Worm (Caenorhabditis elegans) whole organism, early embryonic: ENCODE data around the gene VW02B12L.2.
A peak's percentile ranks its signal among the peaks of the same experiment; 100 is the strongest.

Source experiments
- B0310.2 ChIP-seq: sonication (generic microtip); optimal IDR thresholded peaks from 2 replicates; lab custom pipeline; 2016; ENCODE audit warnings: mild to moderate bottlenecking, missing genetic modification characterization, missing compliant biosample characterization
- F13C5.2 ChIP-seq: sonication (generic microtip); optimal IDR thresholded peaks from 2 replicates; lab custom pipeline; 2017; ENCODE audit warnings: mild to moderate bottlenecking, missing genetic modification characterization, inconsistent platforms, missing compliant biosample characterization
- aly-1 ChIP-seq: sonication (generic microtip); optimal IDR thresholded peaks from 2 replicates; lab custom pipeline; 2016; ENCODE audit warnings: missing genetic modification characterization, missing compliant biosample characterization
- ama-1 ChIP-seq: fragments of 150-350 bp; optimal IDR thresholded peaks from 2 replicates; lab custom pipeline; 2014
- ceh-13 ChIP-seq: fragments of 200-800 bp; sonication (Bioruptor generic); optimal IDR thresholded peaks from 2 replicates; lab custom pipeline; 2018; ENCODE audit warnings: mild to moderate bottlenecking, missing genetic modification characterization, missing compliant biosample characterization
- ceh-36 ChIP-seq: sonication (generic microtip); optimal IDR thresholded peaks from 2 replicates; lab custom pipeline; 2016; ENCODE audit warnings: missing genetic modification characterization, inconsistent platforms, missing compliant biosample characterization
- ets-7 ChIP-seq: sonication (generic microtip); optimal IDR thresholded peaks from 2 replicates; lab custom pipeline; 2016; ENCODE audit warnings: missing genotype, missing genetic modification characterization, missing compliant biosample characterization
- flt-1 ChIP-seq: fragments of 200-800 bp; sonication (Bioruptor generic); IDR thresholded peaks from 2 replicates; pipeline ENCODE4 v1.3.6; 2022; ENCODE audit warnings: missing genetic modification characterization, missing compliant biosample characterization
- hmbx-1 ChIP-seq: sonication (generic microtip); optimal IDR thresholded peaks from 2 replicates; lab custom pipeline; 2016; ENCODE audit warnings: mild to moderate bottlenecking, missing genetic modification characterization, missing compliant biosample characterization
- hmg-4 ChIP-seq: fragments of 200-800 bp; sonication (Bioruptor generic); optimal IDR thresholded peaks from 2 replicates; lab custom pipeline; 2018; ENCODE audit warnings: mild to moderate bottlenecking, missing genetic modification characterization, missing compliant biosample characterization
- hnd-1 ChIP-seq: sonication (generic microtip); optimal IDR thresholded peaks from 2 replicates; lab custom pipeline; 2016; ENCODE audit warnings: missing genetic modification characterization, missing compliant biosample characterization
- pes-1 ChIP-seq: fragments of 200-800 bp; sonication (Bioruptor generic); IDR thresholded peaks from 2 replicates; pipeline ENCODE4 v1.3.6; 2022; ENCODE audit warnings: missing genetic modification reagents, missing genetic modification characterization, missing compliant biosample characterization
- scrt-1 ChIP-seq: fragments of 200-800 bp; sonication (Bioruptor generic); IDR thresholded peaks from 2 replicates; pipeline ENCODE4 v1.3.6; 2022; ENCODE audit warnings: missing genetic modification characterization, missing compliant biosample characterization
- sea-1 ChIP-seq: fragments of 200-800 bp; sonication (Bioruptor generic); conservative IDR thresholded peaks from 2 replicates; pipeline ENCODE4 v1.3.6; 2022; ENCODE audit warnings: missing genetic modification characterization, missing compliant biosample characterization
- tbx-11 ChIP-seq: fragments of 200-800 bp; sonication (Bioruptor generic); IDR thresholded peaks from 2 replicates; pipeline ENCODE4 v1.3.6; 2022; ENCODE audit warnings: missing genetic modification characterization, missing compliant biosample characterization
- tbx-37 ChIP-seq: fragments of 200-800 bp; sonication (Bioruptor generic); conservative IDR thresholded peaks from 2 replicates; pipeline ENCODE4 v1.3.6; 2022; ENCODE audit warnings: missing genetic modification reagents, missing genetic modification characterization, missing compliant biosample characterization
- tra-4 ChIP-seq: sonication (generic microtip); optimal IDR thresholded peaks from 2 replicates; lab custom pipeline; 2017; ENCODE audit warnings: missing genetic modification characterization, missing compliant biosample characterization

The VW02B12L.2 gene

ce11 chrII:11440265-11440664 is at the start of gene VW02B12L.2:
TSS of gene VW02B12L.2 (minus strand) at chrII:11440329.
- peak; percentile 21 for TF ChIP-seq hmg-4 (GFP tag; lab: Kevin White, UChicago)
- TF ChIP-seq tbx-37 = no peak

DNA sequence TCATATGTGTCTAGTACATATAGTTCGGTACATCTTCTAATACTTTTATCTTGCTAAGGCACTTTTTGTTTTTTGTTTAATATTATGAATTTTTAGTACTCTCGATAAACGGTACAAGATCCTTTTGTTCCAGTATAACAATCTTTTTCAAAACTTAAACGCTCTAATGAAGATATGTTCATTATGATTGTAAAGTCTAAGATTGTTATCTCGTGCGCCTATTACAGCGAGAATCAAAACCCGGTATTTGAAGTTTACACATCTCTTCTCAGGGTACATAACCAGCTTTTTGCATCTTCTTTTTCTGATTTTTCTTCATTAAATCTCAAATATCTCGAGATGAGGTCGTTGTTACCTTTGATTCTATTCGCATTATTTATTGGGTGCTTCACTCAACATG is 47.9 kb upstream of the VW02B12L.2 start, which contains the start of gene B0334.13:
TSS of gene B0334.13 (plus strand) at position 301 of the 400 bp plus-strand sequence.
- TF ChIP-seq B0310.2 (tag; lab: Kevin White, UChicago) = no peak
- TF ChIP-seq ets-7 (tag; lab: Kevin White, UChicago) = no peak
- no peak for TF ChIP-seq hmg-4 (GFP tag; lab: Kevin White, UChicago)
- no peak for TF ChIP-seq tbx-11 (GFP tag; lab: Robert Waterston, UW)
- TF ChIP-seq ceh-36 (tag; lab: Kevin White, UChicago) = no peak
- TF ChIP-seq hmbx-1 = no peak
- no peak for TF ChIP-seq F13C5.2 (tag; lab: Kevin White, UChicago)
- TF ChIP-seq ama-1 (lab: Kevin White, UChicago) = no peak

ce11 chrII:11486698-11487234 is 46.6 kb upstream of the VW02B12L.2 start, which contains the start of gene ttr-18:
TSS of gene ttr-18 (minus strand) at chrII:11486748.
- TF ChIP-seq ama-1 (lab: Kevin White, UChicago) (no peak), ceh-13 (GFP tag; lab: Kevin White, UChicago) (no peak), ceh-36 (tag; lab: Kevin White, UChicago) (no peak)

ce11 chrII:11485200-11485599 is 45.1 kb upstream of the VW02B12L.2 start, which contains the start of gene twk-5:
TSS of gene twk-5 (minus strand) at chrII:11485300.
- TF ChIP-seq hmg-4 (GFP tag; lab: Kevin White, UChicago) = no peak
- TF ChIP-seq tbx-37 = no peak
- TF ChIP-seq ets-7 (tag; lab: Kevin White, UChicago) = no peak
- TF ChIP-seq aly-1 (tag; lab: Kevin White, UChicago) = no peak
- no peak for TF ChIP-seq F13C5.2 (tag; lab: Kevin White, UChicago)
- TF ChIP-seq hnd-1 (tag; lab: Kevin White, UChicago) = no peak
- TF ChIP-seq scrt-1 (GFP tag; lab: Robert Waterston, UW) = no peak
- TF ChIP-seq tbx-11 (GFP tag; lab: Robert Waterston, UW) = no peak
- TF ChIP-seq tra-4 (tag; lab: Kevin White, UChicago) = no peak
- TF ChIP-seq ama-1 (lab: Kevin White, UChicago) = no peak
- TF ChIP-seq sea-1 (GFP tag; lab: Robert Waterston, UW) = no peak
- no peak for TF ChIP-seq hmbx-1
- TF ChIP-seq pes-1 (GFP tag; lab: Robert Waterston, UW) = no peak
- no peak for TF ChIP-seq B0310.2 (tag; lab: Kevin White, UChicago)
- TF ChIP-seq ceh-13 (GFP tag; lab: Kevin White, UChicago) = no peak
- TF ChIP-seq flt-1 (GFP tag; lab: Robert Waterston, UW) = no peak
- TF ChIP-seq ceh-36 (tag; lab: Kevin White, UChicago) = no peak

ce11 chrII:11484600-11484999 is 44.5 kb upstream of the VW02B12L.2 start:
- TF ChIP-seq scrt-1 (GFP tag; lab: Robert Waterston, UW) = peak; percentile 95
- TF ChIP-seq tbx-37 = peak; percentile 98
- peak; percentile 97 for TF ChIP-seq B0310.2 (tag; lab: Kevin White, UChicago)
- peak; percentile 93 for TF ChIP-seq ceh-13 (GFP tag; lab: Kevin White, UChicago)
- peak; percentile 97 for TF ChIP-seq sea-1 (GFP tag; lab: Robert Waterston, UW)
- peak; percentile 97 for TF ChIP-seq pes-1 (GFP tag; lab: Robert Waterston, UW)
- TF ChIP-seq hnd-1 (tag; lab: Kevin White, UChicago) = peak; percentile 94
- TF ChIP-seq ama-1 (lab: Kevin White, UChicago) = no peak
- TF ChIP-seq ceh-36 (tag; lab: Kevin White, UChicago) = peak; percentile 97
- TF ChIP-seq ets-7 (tag; lab: Kevin White, UChicago) = peak; percentile 89
- TF ChIP-seq tbx-11 (GFP tag; lab: Robert Waterston, UW) = peak; percentile 96
- TF ChIP-seq F13C5.2 (tag; lab: Kevin White, UChicago) = peak; percentile 97
- TF ChIP-seq aly-1 (tag; lab: Kevin White, UChicago) = peak; percentile 97
- TF ChIP-seq flt-1 (GFP tag; lab: Robert Waterston, UW) = peak; percentile 97
- peak; percentile 98 for TF ChIP-seq hmg-4 (GFP tag; lab: Kevin White, UChicago)
- peak; percentile 93 for TF ChIP-seq tra-4 (tag; lab: Kevin White, UChicago)
- peak; percentile 89 for TF ChIP-seq hmbx-1

DNA sequence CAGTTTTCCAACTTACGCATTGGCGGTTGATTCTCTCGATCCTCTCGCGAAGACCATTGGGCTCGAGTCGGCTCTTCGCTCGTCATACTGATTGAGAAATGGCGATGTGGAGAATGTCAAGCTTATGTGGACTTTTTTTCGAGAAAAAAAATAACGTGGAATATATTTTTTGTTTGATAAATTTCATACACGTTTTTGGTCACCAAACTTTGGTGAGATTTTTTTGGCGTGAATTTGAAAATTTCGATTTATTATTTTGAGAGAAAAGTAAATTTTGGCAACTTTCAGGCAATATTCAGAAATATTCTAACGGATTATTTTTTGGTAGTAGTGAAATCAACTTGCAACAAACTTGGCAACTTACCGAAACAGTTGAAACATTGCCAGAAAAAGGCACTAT is 38.9 kb upstream of the VW02B12L.2 start, which contains the start of gene W02B12.12:
TSS of gene W02B12.12 (minus strand) at position 101 of the 400 bp plus-strand sequence.
- TF ChIP-seq hnd-1 (tag; lab: Kevin White, UChicago) (no peak), F13C5.2 (tag; lab: Kevin White, UChicago) (no peak), hmbx-1 (no peak), ets-7 (tag; lab: Kevin White, UChicago) (no peak), ceh-13 (GFP tag; lab: Kevin White, UChicago) (no peak), flt-1 (GFP tag; lab: Robert Waterston, UW) (no peak), tbx-11 (GFP tag; lab: Robert Waterston, UW) (no peak), tra-4 (tag; lab: Kevin White, UChicago) (no peak), tbx-37 (no peak), scrt-1 (GFP tag; lab: Robert Waterston, UW) (no peak), aly-1 (tag; lab: Kevin White, UChicago) (no peak), ama-1 (lab: Kevin White, UChicago) (no peak), pes-1 (GFP tag; lab: Robert Waterston, UW) (no peak), hmg-4 (GFP tag; lab: Kevin White, UChicago) (no peak), B0310.2 (tag; lab: Kevin White, UChicago) (no peak)

DNA sequence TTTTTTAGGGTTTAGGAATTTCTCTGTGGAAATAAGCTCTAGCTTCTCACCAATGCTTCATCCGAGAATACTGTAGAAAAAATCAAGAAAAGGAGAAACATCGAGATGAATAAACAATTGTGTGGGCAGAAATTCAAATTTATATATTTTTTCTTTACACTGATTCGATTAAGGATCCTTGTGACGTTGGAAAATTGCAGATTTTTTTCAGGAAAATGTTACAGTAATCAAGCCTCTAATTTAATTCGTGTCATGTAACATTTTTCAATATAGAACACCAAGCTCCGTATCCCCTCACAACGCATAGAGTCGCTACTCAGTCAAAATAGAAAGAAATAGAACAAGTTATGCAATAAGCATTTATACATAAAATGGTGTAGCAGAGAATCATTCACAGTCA is 36.3 kb upstream of the VW02B12L.2 start, which contains the start of gene W02B12.16:
TSS of gene W02B12.16 (minus strand) at position 101 of the 400 bp plus-strand sequence.
- no peak for TF ChIP-seq B0310.2 (tag; lab: Kevin White, UChicago)
- no peak for TF ChIP-seq tbx-11 (GFP tag; lab: Robert Waterston, UW)
- no peak for TF ChIP-seq hnd-1 (tag; lab: Kevin White, UChicago)
- TF ChIP-seq sea-1 (GFP tag; lab: Robert Waterston, UW) = no peak
- no peak for TF ChIP-seq hmbx-1
